Worm (Caenorhabditis elegans): Measurements from ENCODE around the gene str-240.

str-240 gene

DNA sequence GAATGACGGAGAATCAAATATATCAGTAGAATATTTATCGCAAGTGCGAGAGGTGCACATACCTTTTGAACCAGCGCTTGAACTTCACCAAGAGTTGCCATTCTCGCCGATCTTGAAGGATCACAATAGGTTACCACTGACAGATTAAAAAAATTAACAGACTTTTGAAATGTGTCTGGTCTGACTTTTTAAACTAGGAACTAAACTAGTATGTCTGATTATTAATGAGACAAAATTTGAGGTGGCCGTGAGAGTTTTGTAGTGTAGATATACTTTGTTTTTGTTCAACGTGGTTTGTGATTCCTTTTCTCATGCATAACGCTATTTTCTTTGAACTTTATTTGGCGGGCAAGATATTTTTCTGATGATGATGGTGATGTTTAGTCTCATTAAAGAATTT is at the start of gene str-240:
TSS of gene str-240 (minus strand) at position 101 of the 400 bp plus-strand sequence.
- TF ChIP-seq unc-62 (GFP tag; optimal IDR thresholded peaks at IDR 0.05): no peak

ce11 chrV:1570679-1571078 is 48.9 kb upstream of the str-240 start:
- TF ChIP-seq unc-62 (GFP tag; optimal IDR thresholded peaks at IDR 0.05): no peak

DNA sequence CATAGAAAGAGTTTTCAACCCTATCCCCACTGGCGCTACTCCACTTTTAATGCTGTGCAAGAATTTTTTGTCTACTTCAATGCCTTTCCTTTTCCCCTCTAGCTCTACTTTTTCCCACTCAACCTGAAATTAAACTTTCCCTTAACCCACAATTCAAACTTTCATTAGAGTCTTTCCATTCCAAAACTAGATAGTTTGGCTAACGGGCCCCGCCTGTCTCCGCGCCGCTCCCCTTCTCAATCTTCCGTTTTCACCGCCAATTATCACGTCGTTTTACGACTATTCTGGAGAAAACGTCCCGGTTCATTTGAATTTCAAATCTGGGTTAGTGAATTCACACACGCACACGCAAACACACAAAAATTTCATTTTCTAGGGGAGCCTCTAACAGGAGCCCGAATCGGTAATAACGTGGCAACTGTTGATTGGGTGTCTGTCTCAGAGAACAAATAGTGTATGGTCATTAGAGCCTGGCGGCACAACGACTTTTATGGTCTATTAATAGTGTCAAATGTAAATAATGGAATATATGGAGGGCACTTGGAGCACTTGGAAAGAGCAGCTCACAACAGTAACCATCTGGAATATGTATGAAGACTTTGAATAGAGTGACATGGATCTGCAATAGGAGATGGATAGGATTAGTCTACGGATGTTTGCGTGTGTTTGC is 48.1 kb upstream of the str-240 start:
- TF ChIP-seq unc-62 (GFP tag; optimal IDR thresholded peaks at IDR 0.05): no peak

DNA sequence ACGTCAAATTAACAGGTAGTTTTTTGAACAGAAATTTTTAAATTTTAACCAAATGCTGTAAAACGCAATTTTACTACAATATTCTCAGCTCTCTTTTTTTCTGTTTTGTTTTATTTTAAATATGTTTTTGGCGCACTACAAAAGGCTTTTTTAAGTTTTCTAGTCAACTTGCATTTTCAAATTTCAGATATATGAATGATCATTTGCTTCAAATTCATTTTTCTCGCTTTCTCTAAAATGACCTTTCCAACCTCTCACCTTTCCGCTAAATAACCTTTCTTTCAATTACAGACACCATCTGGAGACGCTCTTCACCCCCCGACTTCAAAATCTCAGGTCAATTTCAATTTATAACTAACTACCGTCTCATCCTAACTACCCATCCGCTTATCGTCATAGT is 45.0 kb upstream of the str-240 start, which contains the start of gene cdc-25.2:
TSS of gene cdc-25.2 (plus strand) at position 301 of the 400 bp plus-strand sequence.
- no peak for TF ChIP-seq unc-62 (GFP tag; optimal IDR thresholded peaks at IDR 0.05)

ce11 chrV:1558113-1558512 is 36.4 kb upstream of the str-240 start:
- TF ChIP-seq unc-62 (GFP tag; optimal IDR thresholded peaks at IDR 0.05): no peak

ce11 chrV:1555072-1555471 is 33.3 kb upstream of the str-240 start:
- TF ChIP-seq unc-62 (GFP tag; optimal IDR thresholded peaks at IDR 0.05): no peak

- TF ChIP-seq unc-62 (GFP tag; optimal IDR thresholded peaks at IDR 0.05): no peak
Observed at ce11 chrV:1553004-1553403, 31.3 kb upstream of the str-240 start, which contains the start of gene srsx-8. Gene srsx-8, minus strand, starts transcription at chrV:1553104.

- TF ChIP-seq unc-62 (GFP tag; optimal IDR thresholded peaks at IDR 0.05): no peak
Observed at ce11 chrV:1551143-1551542, 29.4 kb upstream of the str-240 start.

DNA sequence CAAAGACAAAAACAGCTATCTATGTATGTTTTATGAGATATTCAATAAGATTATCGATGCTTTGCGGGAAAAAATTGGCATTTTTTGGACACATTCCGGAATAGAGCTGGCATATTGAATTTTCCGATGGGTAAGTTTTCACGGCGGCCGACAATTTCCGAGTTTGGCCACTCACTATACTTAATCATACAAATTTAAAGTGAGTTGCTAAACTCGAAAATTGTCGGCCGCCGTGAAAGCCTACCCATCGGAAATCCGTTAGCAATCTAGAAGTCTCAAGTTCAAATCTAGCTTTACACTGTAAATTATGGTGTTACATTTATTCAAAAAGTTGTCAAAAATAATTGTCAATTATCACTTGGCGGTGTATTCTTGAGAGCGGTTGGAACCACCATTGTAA is 29.0 kb upstream of the str-240 start:
- no peak for TF ChIP-seq unc-62 (GFP tag; optimal IDR thresholded peaks at IDR 0.05)

ce11 chrV:1547843-1548242 is 26.1 kb upstream of the str-240 start, which contains the start of gene F52F10.2:
Gene F52F10.2, plus strand, starts transcription at chrV:1548143.
- no peak for TF ChIP-seq unc-62 (GFP tag; optimal IDR thresholded peaks at IDR 0.05)

ce11 chrV:1545694-1546093 is 23.9 kb upstream of the str-240 start, which contains the start of gene oac-32:
Gene oac-32, minus strand, starts transcription at chrV:1545783.
- TF ChIP-seq unc-62 (GFP tag; optimal IDR thresholded peaks at IDR 0.05): no peak

DNA sequence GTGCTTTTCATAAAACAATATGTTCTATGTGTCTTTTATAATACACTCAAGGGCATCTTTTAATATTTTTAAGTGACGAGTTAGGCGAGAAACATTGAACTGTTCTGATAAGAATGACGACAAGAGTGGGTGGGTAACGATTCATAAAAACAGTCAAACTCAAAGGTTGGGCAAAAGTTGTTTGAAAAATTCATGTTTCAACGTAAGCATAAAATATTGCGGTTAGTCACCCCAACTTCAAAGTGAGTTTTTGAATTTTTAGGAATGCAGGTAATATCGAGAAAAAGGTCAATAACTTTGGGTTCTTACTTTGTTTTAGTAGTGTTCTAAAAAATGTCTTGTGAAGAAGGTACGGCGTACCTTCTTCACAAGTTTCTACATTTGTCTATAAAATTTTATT is 20.0 kb upstream of the str-240 start, which contains the start of gene oac-31:
TSS of gene oac-31 (minus strand) at position 101 of the 400 bp plus-strand sequence.
- no peak for TF ChIP-seq unc-62 (GFP tag; optimal IDR thresholded peaks at IDR 0.05)

DNA sequence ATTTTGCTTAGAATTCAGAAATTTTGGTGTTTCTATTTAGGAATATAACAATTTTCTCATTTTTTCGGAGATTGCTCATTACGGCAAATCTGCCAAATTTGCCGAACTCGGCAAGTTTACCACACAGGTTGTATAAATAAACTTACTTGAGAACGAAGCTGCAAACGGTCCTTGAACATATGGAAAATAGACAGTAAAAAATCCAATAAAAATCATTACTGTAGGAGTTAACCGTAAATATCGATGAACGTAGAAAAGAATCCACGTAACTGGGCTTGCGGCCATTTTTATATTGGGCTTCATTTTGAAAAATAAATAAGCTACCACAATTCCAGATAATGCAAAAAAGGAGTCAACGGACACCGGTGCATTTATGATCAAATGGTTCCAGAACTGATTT is 18.5 kb upstream of the str-240 start:
- no peak for TF ChIP-seq unc-62 (GFP tag; optimal IDR thresholded peaks at IDR 0.05)

DNA sequence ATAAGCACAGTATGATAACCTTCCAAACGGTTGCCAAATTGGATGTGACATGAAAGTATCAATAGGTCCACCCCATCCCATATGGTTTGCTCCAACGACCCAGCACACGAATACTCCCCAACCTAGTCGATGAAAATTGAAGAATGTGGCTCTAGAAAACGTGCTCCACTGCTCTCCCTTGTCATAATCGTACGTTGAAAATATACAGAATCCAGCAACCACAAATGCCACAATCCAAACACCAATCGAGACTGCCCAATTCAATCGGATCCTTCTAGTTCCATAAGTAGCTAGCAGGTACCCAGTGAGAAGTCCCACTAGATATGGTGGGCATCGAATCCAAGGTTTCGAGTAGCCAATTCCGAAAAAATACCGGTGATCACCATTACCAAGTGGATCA is 17.1 kb upstream of the str-240 start:
- TF ChIP-seq unc-62 (GFP tag; optimal IDR thresholded peaks at IDR 0.05): no peak

- TF ChIP-seq unc-62 (GFP tag; optimal IDR thresholded peaks at IDR 0.05): no peak
Observed at ce11 chrV:1536979-1537378, 15.2 kb upstream of the str-240 start, which contains the start of gene K02H11.9. Gene K02H11.9, minus strand, starts transcription at chrV:1537079.

DNA sequence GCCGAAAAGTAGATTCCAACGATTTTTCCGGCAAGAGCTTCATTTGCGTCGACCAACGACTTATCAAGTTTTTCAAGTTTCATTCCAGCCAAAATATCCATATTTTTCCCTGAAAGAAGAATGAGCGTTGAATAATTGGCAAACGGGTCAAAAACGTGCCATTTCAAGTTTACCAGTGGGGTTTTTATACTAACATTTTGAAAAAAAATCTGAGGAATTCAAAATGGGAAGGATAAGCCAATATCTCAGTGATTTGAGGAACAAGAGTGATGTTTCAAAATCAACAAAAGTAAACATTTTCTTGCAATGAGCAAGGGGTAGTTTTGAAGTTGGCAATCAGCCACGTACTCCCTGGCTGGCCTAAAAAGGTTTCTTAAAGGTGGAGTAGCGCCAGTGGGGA is 12.6 kb upstream of the str-240 start, which contains the start of gene trx-5:
TSS of gene trx-5 (minus strand) at position 101 of the 400 bp plus-strand sequence.
- TF ChIP-seq unc-62 (GFP tag; optimal IDR thresholded peaks at IDR 0.05): no peak

DNA sequence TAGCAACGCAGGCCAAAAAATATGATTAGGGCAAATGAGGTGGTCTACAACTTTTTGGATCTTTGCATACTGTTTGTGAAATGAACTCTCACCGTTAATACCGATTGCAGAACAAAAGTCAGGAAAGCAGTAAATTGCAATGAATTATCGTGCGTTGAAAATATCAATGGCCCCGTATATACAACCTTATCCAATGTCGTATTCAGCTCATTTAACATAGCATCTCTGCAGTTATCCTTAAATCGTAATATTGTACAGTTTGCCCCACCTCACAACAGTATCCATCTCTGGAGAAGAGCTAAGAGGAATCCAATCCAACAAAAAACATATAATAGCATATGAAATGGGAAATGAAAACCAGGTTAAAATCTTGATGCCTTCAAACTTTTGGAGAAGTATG is 10.7 kb upstream of the str-240 start:
- no peak for TF ChIP-seq unc-62 (GFP tag; optimal IDR thresholded peaks at IDR 0.05)
